Fruit fly (Drosophila melanogaster) S2 (cell line): Measurements from ENCODE around the gene Nepl6.

Source experiments
- CG8478 ChIP-seq: fragments of >200 bp; optimal IDR thresholded peaks from 2 replicates; lab custom pipeline; 2018
- CTCF ChIP-seq, 2 experiments: fragments of >200 bp; optimal IDR thresholded peaks; 2 replicates each; lab custom pipeline; 2018

Gene Nepl6

DNA sequence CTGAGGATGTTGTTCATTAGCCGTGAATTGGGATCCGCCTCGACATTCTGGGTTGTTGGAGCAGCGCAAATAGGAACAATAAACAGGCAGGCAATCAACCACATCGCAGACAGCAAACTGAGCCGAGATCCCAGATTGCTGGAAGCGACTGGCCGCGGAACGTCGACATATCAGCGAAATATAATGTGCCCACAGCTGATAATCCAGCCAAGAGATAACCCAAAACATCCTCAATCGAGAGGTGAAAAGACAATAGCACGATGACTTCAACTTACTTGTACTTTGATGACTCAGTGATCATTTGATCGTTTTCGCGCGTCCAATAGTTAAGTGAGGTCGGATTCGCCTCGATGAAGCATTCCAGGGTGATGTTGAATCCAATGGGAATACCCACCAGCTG, at the start of gene Nepl6:
Nepl6 (minus strand) TSS at position 104 of the 400 bp plus-strand sequence.
- TF ChIP-seq CG8478 (no peak), CTCF (optimal IDR thresholded peaks at IDR 0.05; lab: Kevin White, UChicago) (no peak)

DNA sequence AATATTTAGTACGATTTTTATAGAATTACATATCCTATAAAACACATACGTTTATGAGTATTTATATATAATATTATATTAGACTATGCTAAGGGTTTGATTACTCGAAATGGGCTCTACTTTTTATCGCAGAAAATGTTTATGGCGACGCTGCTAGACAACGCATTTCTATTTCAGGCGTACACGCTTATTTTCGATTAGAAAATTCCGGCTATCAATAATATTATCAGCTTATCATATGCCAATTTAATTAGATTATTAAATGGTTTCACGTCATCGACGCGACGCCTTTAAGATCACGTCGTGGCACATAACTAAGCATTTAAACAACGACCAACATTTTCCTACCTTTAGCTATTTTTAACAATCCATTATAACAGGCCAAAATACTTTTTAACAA, 41.0 kb upstream of the Nepl6 start:
- TF ChIP-seq CG8478 (no peak), CTCF (optimal IDR thresholded peaks at IDR 0.05; lab: Kevin White, UChicago) (no peak)

DNA sequence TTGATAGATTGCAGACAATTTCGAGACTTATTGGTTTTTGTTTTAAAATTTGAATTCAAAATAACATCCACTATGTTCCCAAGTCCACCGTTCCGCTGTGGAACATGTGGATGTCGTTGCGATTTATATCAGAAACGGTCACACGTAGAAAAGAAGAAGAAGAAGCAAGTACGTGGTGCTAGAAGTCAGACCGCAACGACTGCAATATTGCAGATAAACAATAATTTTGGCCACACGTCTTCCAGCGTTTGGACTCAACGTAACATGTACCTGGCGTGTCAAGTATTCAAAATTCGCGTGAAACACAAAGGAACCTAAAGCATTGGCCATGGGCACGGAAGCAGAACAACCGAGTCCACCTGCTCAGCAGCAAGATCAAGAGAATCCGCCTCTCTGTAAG, 38.9 kb upstream of the Nepl6 start, which contains the start of gene Fic:
Fic (plus strand) TSS at position 139 of the 400 bp plus-strand sequence.
- TF ChIP-seq CTCF (optimal IDR thresholded peaks at IDR 0.05; lab: Kevin White, UChicago) (no peak), CG8478 (no peak)

DNA sequence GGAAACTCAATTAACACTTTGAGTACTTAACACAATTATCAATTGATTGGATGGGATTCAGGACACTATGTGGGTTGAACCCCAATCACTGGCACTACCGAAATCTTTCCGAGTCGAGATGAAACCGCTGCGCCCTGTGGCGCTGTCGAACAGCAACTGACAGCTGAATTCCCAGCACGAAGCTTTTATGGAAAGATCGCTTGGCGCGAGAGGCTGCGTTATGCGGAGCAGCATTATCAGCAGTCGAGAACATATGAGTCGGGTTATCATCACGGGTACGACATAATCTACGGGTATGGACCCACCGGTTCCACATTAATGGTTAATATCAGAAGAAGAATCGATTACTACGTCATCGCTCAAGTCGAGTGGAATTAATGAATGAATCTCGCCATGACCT, 37.8 kb upstream of the Nepl6 start, which contains the start of gene Tig:
Tig (minus strand) TSS at position 163 of the 400 bp plus-strand sequence.
- TF ChIP-seq CG8478 (no peak), CTCF (optimal IDR thresholded peaks at IDR 0.05; lab: Kevin White, UChicago) (no peak)

DNA sequence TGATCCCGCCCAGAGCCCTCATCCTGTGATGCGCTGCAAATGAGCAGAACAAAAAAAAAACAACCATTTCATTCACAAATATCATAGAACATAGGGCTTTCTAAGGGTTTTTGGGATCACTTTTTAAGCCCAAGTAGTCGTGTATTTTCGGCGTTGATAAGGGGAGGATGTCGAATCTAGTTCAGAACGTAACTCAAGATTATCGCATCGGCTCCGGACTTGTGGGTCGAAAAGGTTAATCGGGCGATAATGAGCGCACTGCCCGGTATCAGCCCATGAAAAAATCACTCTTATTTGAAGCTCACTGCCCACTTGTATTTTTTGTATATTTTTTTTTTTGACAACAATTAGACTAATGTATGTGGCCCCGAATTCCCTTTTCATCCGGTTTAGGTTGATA, 37.2 kb upstream of the Nepl6 start:
- TF ChIP-seq CTCF (optimal IDR thresholded peaks at IDR 0.05; lab: Kevin White, UChicago) (no peak), CG8478 (no peak)

DNA sequence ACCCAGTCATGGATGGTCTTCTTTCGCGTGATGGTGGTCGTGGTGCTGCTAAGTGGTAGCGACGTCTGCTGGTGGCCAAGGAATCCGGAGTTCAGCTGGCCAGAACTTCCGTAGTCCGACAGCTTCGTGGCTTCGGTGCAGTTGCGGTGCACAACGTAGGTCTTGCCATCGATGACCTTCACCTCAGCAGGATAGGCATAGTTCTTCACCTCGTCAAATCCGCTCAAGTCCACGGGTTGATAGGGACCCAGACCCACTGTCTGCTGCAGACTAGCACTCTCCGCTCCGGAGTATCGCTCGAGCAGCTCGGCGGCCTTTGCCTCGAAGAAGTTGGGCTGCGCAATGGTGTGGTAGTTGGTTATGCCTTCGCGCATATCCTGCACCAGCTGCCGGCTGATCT, 36.2 kb upstream of the Nepl6 start:
- no peak for TF ChIP-seq CG8478
- no peak for TF ChIP-seq CTCF (optimal IDR thresholded peaks at IDR 0.05; lab: Kevin White, UChicago)

DNA sequence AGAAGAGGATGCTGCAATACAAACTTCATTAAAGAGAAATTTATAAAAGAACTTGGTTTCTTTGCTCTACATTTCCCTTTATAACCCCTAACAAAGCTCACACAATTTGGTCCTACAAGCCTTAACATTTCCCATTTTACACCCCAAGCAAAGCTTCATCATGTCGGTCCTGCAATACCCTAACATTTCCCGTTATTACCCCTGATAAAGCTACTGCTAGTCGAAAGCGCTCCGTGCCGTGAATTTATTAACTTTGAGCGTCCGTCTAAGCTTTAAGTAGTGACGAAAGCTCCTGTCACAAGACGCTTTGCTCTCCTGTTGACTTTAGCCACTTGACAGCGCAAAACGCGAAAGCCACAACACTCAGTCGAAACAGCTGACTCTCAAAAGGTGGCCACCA, 26.6 kb upstream of the Nepl6 start, which contains the start of gene CG13982:
CG13982 (plus strand) TSS at position 363 of the 400 bp plus-strand sequence.
- TF ChIP-seq CTCF (optimal IDR thresholded peaks at IDR 0.05; lab: Kevin White, UChicago) (no peak), CG8478 (no peak)

DNA sequence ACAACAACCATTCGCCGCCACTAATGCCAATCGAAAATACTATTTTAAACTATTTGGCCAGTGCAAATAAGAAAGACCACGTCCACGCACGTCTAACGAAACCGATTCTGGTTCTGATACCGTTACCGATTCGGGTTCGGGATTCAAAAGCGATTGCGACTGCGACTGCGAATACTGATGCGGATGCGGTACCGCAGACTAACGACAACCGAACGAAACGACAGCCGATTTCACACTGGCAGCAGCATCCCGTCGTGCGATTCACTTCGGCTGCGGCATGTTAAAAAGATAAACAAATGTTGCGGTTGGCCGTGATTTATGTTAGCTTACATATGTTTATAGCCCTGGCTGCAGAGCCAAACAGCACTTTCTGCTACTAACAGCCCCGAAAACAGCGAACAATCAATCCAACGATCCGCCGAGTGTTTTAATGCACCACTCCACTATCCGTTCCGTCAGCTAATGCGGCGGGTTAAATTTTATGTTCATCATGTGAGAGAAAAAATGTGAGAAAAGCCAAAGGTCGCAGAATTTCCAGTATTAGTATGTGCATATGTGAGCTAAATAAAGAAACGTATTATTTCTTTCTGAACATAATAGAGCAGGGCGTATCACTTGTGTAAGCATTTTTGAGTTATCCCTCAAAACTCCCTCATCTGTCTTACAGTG, 25.9 kb upstream of the Nepl6 start, which contains the start of gene DIP-epsilon:
DIP-epsilon (minus strand) TSS at position 238 of the 669 bp plus-strand sequence.
- TF ChIP-seq CTCF (optimal IDR thresholded peaks at IDR 0.05; lab: Kevin White, UChicago) (no peak), CG8478 (no peak)

DNA sequence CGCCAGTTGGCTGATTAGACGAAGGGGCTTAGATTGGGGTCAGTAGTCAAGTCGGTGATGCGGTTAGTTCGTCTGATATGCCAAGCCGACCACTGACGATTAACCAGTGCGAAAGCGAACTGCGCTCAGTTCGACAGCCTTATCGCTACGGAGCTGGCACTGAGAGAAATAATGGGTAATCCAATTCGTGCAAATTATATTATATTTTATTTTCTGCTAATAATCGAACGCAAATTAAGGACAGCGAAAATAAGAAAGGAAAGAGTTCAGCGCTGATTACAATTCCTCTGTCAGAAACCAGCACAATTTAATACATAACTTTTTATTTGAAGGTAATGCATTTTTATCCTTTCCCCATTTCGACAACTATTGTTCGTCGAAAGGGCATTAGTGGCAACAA, 11.8 kb upstream of the Nepl6 start, which contains the start of gene CG42369:
CG42369 (minus strand) TSS at position 101 of the 400 bp plus-strand sequence.
- TF ChIP-seq CTCF (optimal IDR thresholded peaks at IDR 0.05; lab: Kevin White, UChicago) (no peak), CG8478 (no peak)

DNA sequence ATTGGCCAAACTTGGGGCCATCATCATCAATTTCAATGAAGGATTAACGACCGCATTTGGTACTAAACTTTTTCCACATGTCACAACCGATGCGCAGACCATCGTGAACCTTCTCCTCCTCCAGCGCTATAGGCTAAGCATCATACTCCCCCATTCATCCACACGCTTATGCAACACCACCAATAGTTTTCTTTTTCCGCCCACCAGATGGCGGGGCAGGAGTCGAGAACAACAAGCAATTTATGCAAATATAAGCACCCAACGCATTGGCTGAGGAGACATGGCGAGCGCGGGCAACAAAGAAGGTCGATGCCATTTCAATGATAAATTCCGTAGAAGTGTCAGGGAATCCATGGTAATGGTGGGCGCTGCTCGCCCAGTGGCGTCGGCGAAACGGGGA, 6.2 kb upstream of the Nepl6 start:
- peak; percentile 52 to 56 for TF ChIP-seq CTCF (optimal IDR thresholded peaks at IDR 0.05; lab: Kevin White, UChicago)
- no peak for TF ChIP-seq CG8478

DNA sequence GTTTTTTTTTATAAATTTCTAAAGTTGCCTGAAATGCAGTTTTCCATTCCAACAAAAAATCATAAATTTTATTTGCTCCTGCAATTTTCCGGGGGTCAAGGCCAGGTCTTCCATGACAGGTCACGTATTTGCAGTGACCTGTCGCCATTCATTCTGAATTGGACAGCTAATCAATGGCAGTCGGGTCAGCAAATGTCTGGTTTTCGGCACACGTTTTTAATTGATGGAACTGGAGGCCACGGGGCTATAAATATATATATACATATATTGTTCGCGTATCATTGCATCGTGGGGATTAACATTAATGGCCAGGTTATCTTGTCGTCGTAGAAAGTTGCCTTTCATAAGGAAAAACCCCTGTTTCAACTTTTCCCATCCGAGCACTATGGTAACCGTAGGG, 1.8 kb upstream of the Nepl6 start:
- TF ChIP-seq CTCF (optimal IDR thresholded peaks at IDR 0.05; lab: Kevin White, UChicago) (no peak), CG8478 (no peak)

DNA sequence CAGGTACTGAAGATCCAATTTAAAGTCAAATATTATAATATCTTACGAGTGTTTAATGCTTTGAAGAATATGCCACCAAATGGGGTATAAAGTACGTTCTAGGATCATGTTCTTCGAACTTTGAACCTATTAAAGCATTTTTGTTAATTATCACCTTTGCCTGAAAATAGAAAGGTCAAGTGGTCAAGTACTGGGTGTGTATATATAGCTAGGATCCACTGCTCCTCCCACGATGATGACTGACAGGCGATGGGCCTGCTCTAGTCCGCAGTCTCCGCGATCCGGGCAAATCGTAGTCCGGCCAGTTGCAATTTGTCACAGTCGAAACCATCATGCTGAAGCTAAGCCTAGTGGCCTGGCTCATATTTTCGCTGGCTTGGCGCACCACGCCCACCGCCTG, 4.3 kb downstream of the Nepl6 start, which contains the start of gene Nepl5:
Nepl5 (plus strand) TSS at position 301 of the 400 bp plus-strand sequence.
- TF ChIP-seq CTCF (optimal IDR thresholded peaks at IDR 0.05; lab: Kevin White, UChicago) (no peak), CG8478 (no peak)

DNA sequence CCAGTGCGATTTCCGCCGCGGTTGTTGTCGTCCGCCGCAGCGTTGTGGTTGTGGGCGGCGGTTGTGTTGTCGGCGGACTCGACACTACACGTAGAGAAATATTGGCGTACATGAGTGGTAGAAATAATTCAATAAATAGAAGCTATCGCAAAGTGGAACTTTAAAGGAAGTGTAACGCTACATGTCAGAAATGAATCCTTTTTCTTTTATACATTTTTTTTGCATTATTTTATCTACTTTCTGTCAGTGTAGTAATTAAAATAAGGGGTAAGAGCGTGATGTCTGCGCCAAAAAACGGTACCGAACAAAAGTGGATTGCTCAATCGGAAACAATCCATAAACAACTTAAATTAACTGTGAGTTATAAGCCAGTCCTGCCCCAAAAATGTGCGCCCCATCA, 6.1 kb downstream of the Nepl6 start:
- TF ChIP-seq CG8478 (no peak), CTCF (optimal IDR thresholded peaks at IDR 0.05; lab: Kevin White, UChicago) (no peak)

DNA sequence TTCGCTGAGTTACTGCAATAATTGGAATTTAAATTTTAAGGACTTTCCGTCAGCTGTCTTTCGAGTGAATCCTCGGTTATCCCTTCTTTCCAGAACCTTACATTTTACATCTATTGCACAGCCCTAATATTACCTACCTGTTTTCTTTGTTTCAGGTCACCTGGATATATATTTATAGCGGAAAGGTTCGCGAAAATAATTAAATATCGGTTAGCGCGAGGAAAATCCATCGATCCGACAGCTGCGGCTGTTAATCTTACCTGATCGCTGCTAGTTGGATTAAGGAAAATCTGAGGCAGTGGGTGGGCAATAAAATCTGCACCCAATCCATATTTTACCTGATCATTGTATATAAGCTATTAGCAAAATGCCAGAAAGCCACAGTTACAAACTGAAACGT, 12.2 kb downstream of the Nepl6 start:
- TF ChIP-seq CG8478 (no peak), CTCF (optimal IDR thresholded peaks at IDR 0.05; lab: Kevin White, UChicago) (no peak)

DNA sequence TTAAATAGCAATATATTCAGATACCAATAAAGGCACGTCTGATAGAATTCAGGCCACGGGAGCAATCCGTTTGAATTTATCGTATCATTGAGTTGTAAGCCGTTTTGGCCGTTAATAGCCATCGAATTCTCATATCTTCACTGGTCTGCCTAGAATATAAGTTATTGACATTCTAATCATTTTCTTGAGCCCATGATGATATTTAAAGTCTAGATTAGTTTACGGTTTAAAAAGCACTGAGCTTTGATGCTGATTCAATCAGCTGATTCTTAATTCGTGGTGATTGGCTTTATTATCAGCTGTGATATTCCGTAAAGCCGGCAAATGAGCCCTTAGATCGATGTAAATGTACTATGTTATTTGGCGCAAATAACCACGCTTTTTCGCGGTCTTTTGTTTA, 13.2 kb downstream of the Nepl6 start, which contains the start of gene slam:
slam (plus strand) TSS at position 301 of the 400 bp plus-strand sequence.
- TF ChIP-seq CG8478 (no peak), CTCF (optimal IDR thresholded peaks at IDR 0.05; lab: Kevin White, UChicago) (no peak)

DNA sequence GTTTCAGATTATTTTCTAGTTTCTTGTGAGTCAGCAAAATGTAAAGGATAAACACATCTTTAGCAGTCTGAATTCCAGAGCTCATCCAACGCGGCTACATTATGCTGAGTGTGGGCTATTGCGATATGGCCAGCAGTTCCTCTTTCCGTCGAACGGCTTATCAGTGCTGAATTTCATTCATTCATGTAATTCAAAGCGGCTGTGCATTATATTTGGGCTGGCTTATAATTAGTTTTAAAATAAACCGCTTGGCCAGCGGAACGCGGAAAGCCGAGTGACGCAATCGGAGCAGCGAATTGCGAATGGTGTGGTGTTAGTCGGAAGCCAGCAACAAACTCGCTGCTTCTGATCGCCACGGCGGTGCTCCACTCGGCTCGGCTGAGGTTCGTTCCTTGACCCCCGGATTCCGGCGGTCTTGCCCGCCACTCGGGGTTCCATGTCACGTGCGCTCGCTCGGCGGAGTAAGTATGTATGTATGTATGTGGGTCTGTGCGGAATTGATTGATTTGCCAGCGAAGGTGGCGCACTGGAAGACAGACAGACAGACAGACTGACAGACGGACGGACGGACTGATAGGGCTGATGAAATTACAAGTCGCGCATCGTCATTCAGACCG, 14.2 kb downstream of the Nepl6 start:
- TF ChIP-seq CTCF (optimal IDR thresholded peaks at IDR 0.05; lab: Kevin White, UChicago) (no peak), CG8478 (no peak)
